Worm (Caenorhabditis elegans) whole organism, L3 larva: Measurements from ENCODE around the gene hmg-4.

Source experiments
- ZK546.5 ChIP-seq: sonication (generic microtip); optimal IDR thresholded peaks from 2 replicates; lab custom pipeline; 2017; ENCODE audit warnings: missing biosample characterization, missing genetic modification characterization
- ama-1 ChIP-seq: fragments of 150-350 bp; optimal IDR thresholded peaks from 2 replicates; lab custom pipeline; 2018
- ceh-28 ChIP-seq: fragments of 150-350 bp; optimal IDR thresholded peaks from 2 replicates; lab custom pipeline; 2014; ENCODE audit warnings: missing biosample characterization, missing genetic modification reagents, missing genetic modification characterization
- ceh-82 ChIP-seq: fragments of 150-350 bp; optimal IDR thresholded peaks from 2 replicates; lab custom pipeline; 2014; ENCODE audit warnings: missing biosample characterization, missing genetic modification characterization
- elt-2 ChIP-seq: sonication (generic microtip); optimal IDR thresholded peaks from 2 replicates; lab custom pipeline; 2016; ENCODE audit warnings: missing genetic modification reagents, mild to moderate bottlenecking, missing genetic modification characterization, missing compliant biosample characterization
- mdl-1 ChIP-seq: fragments of 150-350 bp; optimal IDR thresholded peaks from 2 replicates; lab custom pipeline; 2014; ENCODE audit warnings: missing biosample characterization, missing genetic modification characterization
- nhr-11 ChIP-seq: fragments of 150-350 bp; optimal IDR thresholded peaks from 2 replicates; lab custom pipeline; 2014; ENCODE audit warnings: missing biosample characterization, missing genetic modification characterization
- nhr-25 ChIP-seq: sonication (generic microtip); optimal IDR thresholded peaks from 2 replicates; lab custom pipeline; 2017; ENCODE audit warnings: missing biosample characterization, missing genetic modification characterization
- tbx-2 ChIP-seq: sonication (generic microtip); optimal IDR thresholded peaks from 2 replicates; lab custom pipeline; 2016; ENCODE audit warnings: mild to moderate bottlenecking, missing genetic modification characterization, missing compliant biosample characterization
- unc-62 ChIP-seq: fragments of 150-350 bp; sonication (generic microtip); optimal IDR thresholded peaks from 4 replicates; lab custom pipeline; 2014; ENCODE audit warnings: missing biosample characterization, missing genetic modification reagents, missing genetic modification characterization
- ztf-11 ChIP-seq: fragments of 150-350 bp; optimal IDR thresholded peaks from 2 replicates; lab custom pipeline; 2014; ENCODE audit warnings: missing biosample characterization, missing genetic modification characterization

DNA sequence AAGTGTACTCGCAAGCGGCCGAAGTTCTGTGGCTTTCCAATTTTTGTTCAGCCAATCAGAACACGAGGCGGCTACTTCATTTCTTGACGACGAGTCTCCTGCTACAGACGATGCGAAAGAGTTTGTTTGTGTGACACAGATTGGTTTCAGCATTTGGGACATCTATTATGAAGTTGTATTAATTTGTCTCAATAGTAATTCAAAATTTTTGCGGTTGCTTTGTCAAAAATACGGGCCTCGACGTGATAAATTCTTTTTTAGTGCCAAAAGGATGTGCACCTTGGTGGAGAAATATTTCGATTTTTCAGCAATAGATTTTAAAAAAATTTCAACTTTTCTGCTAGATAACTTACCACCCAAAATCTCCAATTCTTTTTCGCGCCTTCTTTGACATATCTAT lies 10.8 kb downstream of the hmg-4 start:
- TF ChIP-seq tbx-2 (tag; lab: Kevin White, UChicago) = no peak
- no peak for TF ChIP-seq elt-2 (tag; lab: Kevin White, UChicago)
- TF ChIP-seq mdl-1 = no peak
- TF ChIP-seq unc-62 = no peak
- no peak for TF ChIP-seq ztf-11 (tag; lab: Kevin White, UChicago)
- TF ChIP-seq ceh-82 (tag; lab: Kevin White, UChicago) = no peak
- TF ChIP-seq ama-1 (lab: Kevin White, UChicago) = no peak
- no peak for TF ChIP-seq nhr-11 (tag; lab: Kevin White, UChicago)
- no peak for TF ChIP-seq ceh-28 (tag; lab: Kevin White, UChicago)
- no peak for TF ChIP-seq nhr-25
- TF ChIP-seq ZK546.5 (tag; lab: Kevin White, UChicago) = no peak
